Fruit fly (Drosophila melanogaster) Kc167 (cell line): ENCODE measurements around the gene Polr1C.

Experiments
- Myc ChIP-seq: fragments of >200 bp; optimal IDR thresholded peaks from 2 replicates; lab custom pipeline; 2017; ENCODE audit warnings: missing external identifiers
- ttk ChIP-seq: sonication (Bioruptor generic); optimal IDR thresholded peaks from 2 replicates; lab custom pipeline; 2017; ENCODE audit warnings: missing external identifiers

dm6 chr2L:4995010-4995836, 26.4 kb downstream of the Polr1C start:
- TF ChIP-seq Myc (lab: Kevin White, UChicago) = no peak
- TF ChIP-seq ttk (lab: Kevin White, UChicago) = no peak
